Fruit fly (Drosophila melanogaster): ENCODE results near the gene CG5880.
A peak's percentile ranks its signal among the peaks of the same experiment; 100 is the strongest.

Gene CG5880

DNA sequence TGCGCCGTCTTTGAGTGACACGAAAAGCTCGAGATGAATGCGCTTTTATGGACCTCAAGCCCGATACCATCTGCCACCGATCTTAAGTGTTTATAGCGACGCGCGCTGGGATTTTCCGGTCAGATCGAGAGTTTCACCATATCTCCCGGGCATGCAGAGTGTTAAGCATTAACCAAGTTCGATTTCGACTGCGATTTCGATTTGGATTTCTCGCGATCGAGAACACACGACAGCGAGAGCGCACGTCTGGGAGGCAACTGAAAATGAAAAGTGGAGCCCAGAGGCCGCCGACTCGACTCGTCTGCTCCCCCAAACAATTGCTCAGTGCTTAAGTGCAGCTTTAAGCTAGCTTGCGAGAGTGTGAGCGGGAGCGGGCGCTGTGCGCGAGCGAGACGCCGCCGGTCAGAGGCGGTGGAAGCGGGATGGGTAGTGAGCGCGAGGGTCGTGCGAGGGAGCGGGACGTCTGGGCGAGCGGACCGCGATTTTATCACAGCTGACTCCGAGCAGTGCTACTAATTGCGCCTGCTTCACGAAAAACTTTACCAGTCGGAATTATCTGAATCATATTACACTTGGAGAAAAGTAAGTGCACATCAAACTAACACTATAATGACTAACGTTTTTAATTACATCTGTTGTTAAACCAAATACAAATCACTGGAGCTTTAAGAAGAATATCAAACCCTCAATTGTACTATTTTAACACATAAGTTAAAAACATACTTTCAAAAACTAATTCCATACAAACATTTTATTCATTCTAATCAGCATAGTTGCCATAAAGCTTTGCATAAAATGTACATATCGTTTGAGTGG lies 46.5 kb upstream of the CG5880 start, which contains the start of gene spz (continued):
- no peak for TF ChIP-seq dysf (GFP tag; IDR thresholded peaks at IDR 0.05)
- TF ChIP-seq kay (GFP tag; optimal IDR thresholded peaks at IDR 0.05), result peak; percentile 70
- TF ChIP-seq YL-1 (GFP tag; optimal IDR thresholded peaks at IDR 0.05), result no peak
- TF ChIP-seq chm (GFP tag; IDR thresholded peaks at IDR 0.05), result no peak
- TF ChIP-seq grau (tag; optimal IDR thresholded peaks at IDR 0.05), result peak; percentile 18
- TF ChIP-seq sc (optimal IDR thresholded peaks at IDR 0.05), result no peak
- TF ChIP-seq sc (GFP tag; optimal IDR thresholded peaks at IDR 0.05), result no peak
- no peak for TF ChIP-seq pan (optimal IDR thresholded peaks at IDR 0.05)
- peak in 1 of 2 experiments; percentile 29 for TF ChIP-seq pan (GFP tag; optimal IDR thresholded peaks at IDR 0.05 in 1 of 2, IDR thresholded peaks at IDR 0.05 in 1 of 2)
- TF ChIP-seq row (GFP tag; IDR thresholded peaks at IDR 0.05), result peak; percentile 46; the same call in 1 of the 3 replicates
- no peak for TF ChIP-seq CG5245 (GFP tag; optimal IDR thresholded peaks at IDR 0.05)
- TF ChIP-seq CkIIα-i1 (GFP tag; IDR thresholded peaks at IDR 0.05), result no peak
- no peak for TF ChIP-seq CG13123 (GFP tag; optimal IDR thresholded peaks at IDR 0.05)
- no peak for TF ChIP-seq tin (GFP tag; optimal IDR thresholded peaks at IDR 0.05)
- peak; percentile 2 for TF ChIP-seq nom (GFP tag; optimal IDR thresholded peaks at IDR 0.05)
- TF ChIP-seq grn (GFP tag; optimal IDR thresholded peaks at IDR 0.05), result peak; percentile 53
- no peak for TF ChIP-seq CG9817 (tag; optimal IDR thresholded peaks at IDR 0.05)
- no peak for TF ChIP-seq Vsx1 (GFP tag; optimal IDR thresholded peaks at IDR 0.05)
- TF ChIP-seq ewg (GFP tag; optimal IDR thresholded peaks at IDR 0.05), result no peak
- TF ChIP-seq CG6791 (GFP tag; IDR thresholded peaks at IDR 0.05; ENCODE audit: partially characterized antibody), result 0 out of 3 replicates have a peak, but pooled peaks have one; percentile 26
- no peak for TF ChIP-seq CG4404 (GFP tag; IDR thresholded peaks at IDR 0.05)
- peak; percentile 50 for TF ChIP-seq CG1603 (tag; optimal IDR thresholded peaks at IDR 0.05)
- TF ChIP-seq CG15011 (GFP tag; optimal IDR thresholded peaks at IDR 0.05), result no peak
- TF ChIP-seq fd64A (GFP tag; optimal IDR thresholded peaks at IDR 0.05), result no peak
- TF ChIP-seq amos (GFP tag; IDR thresholded peaks at IDR 0.05; ENCODE audit: partially characterized antibody), result peak; percentile 21; the same call in 1 of the 2 replicates
- no peak for TF ChIP-seq CG10565 (GFP tag; optimal IDR thresholded peaks at IDR 0.05)
- no peak for TF ChIP-seq zf30C (GFP tag; optimal IDR thresholded peaks at IDR 0.05)
- peak; percentile 14 for TF ChIP-seq repo (GFP tag; optimal IDR thresholded peaks at IDR 0.05)
- peak; percentile 64 for TF ChIP-seq dmrt99B (tag; optimal IDR thresholded peaks at IDR 0.05)
- TF ChIP-seq hbn (GFP tag; IDR thresholded peaks at IDR 0.05; ENCODE audit: partially characterized antibody), result 0 out of 2 replicates have a peak, but pooled peaks have one; percentile 24
- no peak for TF ChIP-seq seq (GFP tag; IDR thresholded peaks at IDR 0.05)
- peak; percentile 25; the same call in 1 of the 2 replicates for TF ChIP-seq ttk (GFP tag; IDR thresholded peaks at IDR 0.05)
- TF ChIP-seq tna (GFP tag; IDR thresholded peaks at IDR 0.05; ENCODE audit: partially characterized antibody), result no peak
- no peak for TF ChIP-seq stwl (tag; optimal IDR thresholded peaks at IDR 0.05)
- TF ChIP-seq CG13424 (tag; optimal IDR thresholded peaks at IDR 0.05), result peak; percentile 4
- TF ChIP-seq Dp (GFP tag; optimal IDR thresholded peaks at IDR 0.05), result no peak
- TF ChIP-seq HLH3B (GFP tag; IDR thresholded peaks at IDR 0.05), result peak; percentile 14; the same call in 1 of the 2 replicates
- peak; percentile 57 for TF ChIP-seq Deaf1 (tag; optimal IDR thresholded peaks at IDR 0.05)
- no peak for TF ChIP-seq hkb (optimal IDR thresholded peaks at IDR 0.05)
- 0 out of 2 replicates have a peak, but pooled peaks have one; percentile 18 for TF ChIP-seq hkb (GFP tag; IDR thresholded peaks at IDR 0.05)
- TF ChIP-seq CG18262 (tag; optimal IDR thresholded peaks at IDR 0.05), result no peak
- TF ChIP-seq E2f2 (GFP tag; IDR thresholded peaks at IDR 0.05), result no peak
- TF ChIP-seq unpg (GFP tag; optimal IDR thresholded peaks at IDR 0.05), result peak; percentile 46
- no peak for TF ChIP-seq tx (GFP tag; optimal IDR thresholded peaks at IDR 0.05)
- no peak for TF ChIP-seq Elba2 (GFP tag; optimal IDR thresholded peaks at IDR 0.05)

All from whole organism, embryonic.